Worm (Caenorhabditis elegans) whole organism, L4 larva: Measurements from ENCODE around the gene Y77E11A.16.

Experiments used
- R02D3.7 ChIP-seq: fragments of 150-350 bp; sonication (generic microtip); optimal IDR thresholded peaks from 3 replicates; lab custom pipeline; 2014; ENCODE audit warnings: missing biosample characterization, missing genetic modification characterization
- T26A8.4 ChIP-seq: fragments of 200-800 bp; sonication (Bioruptor generic); IDR thresholded peaks from 2 replicates; pipeline ENCODE4 v1.3.6; 2022; ENCODE audit warnings: missing genetic modification characterization, missing compliant biosample characterization
- Y48G9A.11 ChIP-seq: fragments of 200-800 bp; sonication (Bioruptor generic); IDR thresholded peaks from 2 replicates; pipeline ENCODE4 v1.3.6; 2022; ENCODE audit warnings: missing genetic modification reagents, missing genetic modification characterization, missing compliant biosample characterization
- Y5F2A.4 ChIP-seq: fragments of 200-800 bp; sonication (Bioruptor generic); optimal IDR thresholded peaks from 2 replicates; lab custom pipeline; 2018; ENCODE audit warnings: mild to moderate bottlenecking, missing genetic modification characterization, missing compliant biosample characterization
- ZK337.2 ChIP-seq: fragments of 200-800 bp; sonication (Bioruptor generic); IDR thresholded peaks from 2 replicates; pipeline ENCODE4 v1.3.6; 2022; ENCODE audit warnings: missing genetic modification reagents, missing genetic modification characterization, missing compliant biosample characterization
- aha-1 ChIP-seq: fragments of 150-350 bp; peaks from one replicate; lab custom pipeline; 2014; ENCODE audit warnings: missing biosample characterization, missing genetic modification characterization
- aly-2 ChIP-seq: sonication (generic microtip); optimal IDR thresholded peaks from 2 replicates; lab custom pipeline; 2018; ENCODE audit warnings: missing biosample characterization, missing genetic modification characterization
- ama-1 ChIP-seq: fragments of 150-350 bp; optimal IDR thresholded peaks from 2 replicates; lab custom pipeline; 2014; ENCODE audit warnings: inconsistent platforms, mixed read lengths
- ceh-44 ChIP-seq: fragments of 200-800 bp; sonication (Bioruptor generic); IDR thresholded peaks from 2 replicates; pipeline ENCODE4 v1.3.6; 2022; ENCODE audit warnings: missing genetic modification reagents, missing genetic modification characterization, missing compliant biosample characterization
- ces-1 ChIP-seq: fragments of 150-350 bp; sonication (generic microtip); optimal IDR thresholded peaks from 4 replicates; lab custom pipeline; 2014; ENCODE audit warnings: missing biosample characterization, missing genetic modification reagents, missing genetic modification characterization
- cey-2 ChIP-seq: sonication (generic microtip); optimal IDR thresholded peaks from 3 replicates; lab custom pipeline; 2017; ENCODE audit warnings: missing genetic modification characterization, mild to moderate bottlenecking, missing compliant biosample characterization, antibody characterized with exemption, borderline replicate concordance; ENCODE audit not compliant: insufficient read depth
- daf-8 ChIP-seq: fragments of 200-800 bp; sonication (Bioruptor generic); IDR thresholded peaks from 2 replicates; pipeline ENCODE4 v1.3.6; 2022; ENCODE audit warnings: missing genetic modification characterization, missing compliant biosample characterization
- dmd-6 ChIP-seq: fragments of 200-800 bp; sonication (Bioruptor generic); IDR thresholded peaks from 2 replicates; pipeline ENCODE4 v1.3.6; 2022; ENCODE audit warnings: missing genetic modification reagents, missing genetic modification characterization, missing compliant biosample characterization
- dmd-8 ChIP-seq: fragments of 200-800 bp; sonication (Bioruptor generic); IDR thresholded peaks from 2 replicates; pipeline ENCODE4 v1.3.6; 2022; ENCODE audit warnings: missing genetic modification characterization, missing compliant biosample characterization
- dmd-9 ChIP-seq: fragments of 200-800 bp; sonication (Bioruptor generic); IDR thresholded peaks from 2 replicates; pipeline ENCODE4 v1.3.6; 2022; ENCODE audit warnings: missing genetic modification reagents, missing genetic modification characterization, missing compliant biosample characterization
- duxl-1 ChIP-seq: sonication (generic microtip); optimal IDR thresholded peaks from 2 replicates; lab custom pipeline; 2016; ENCODE audit warnings: mild to moderate bottlenecking, missing genetic modification characterization, moderate library complexity, missing compliant biosample characterization; ENCODE audit not compliant: poor library complexity
- dve-1 ChIP-seq: sonication (generic microtip); optimal IDR thresholded peaks from 2 replicates; lab custom pipeline; 2017; ENCODE audit warnings: antibody characterized with exemption, mild to moderate bottlenecking, missing genetic modification characterization, missing compliant biosample characterization; ENCODE audit not compliant: insufficient read depth
- fos-1 ChIP-seq: fragments of 150-350 bp; optimal IDR thresholded peaks from 2 replicates; lab custom pipeline; 2014; ENCODE audit warnings: missing biosample characterization, missing genetic modification characterization
- hif-1 ChIP-seq, 2 experiments: sonication (generic microtip); optimal IDR thresholded peaks; 2 replicates each; lab custom pipeline; 2016 to 2017; ENCODE audit warnings: missing compliant biosample characterization in 2 of 2, missing genetic modification characterization in 2 of 2, missing genetic modification reagents in 2 of 2, missing genotype in 2 of 2, mild to moderate bottlenecking in 1 of 2
- hmg-1.1 ChIP-seq: fragments of 200-800 bp; sonication (Bioruptor generic); IDR thresholded peaks from 2 replicates; pipeline ENCODE4 v1.3.6; 2022; ENCODE audit warnings: missing genetic modification reagents, missing genetic modification characterization, missing compliant biosample characterization
- lin-13 ChIP-seq: fragments of 150-350 bp; optimal IDR thresholded peaks from 2 replicates; lab custom pipeline; 2014; ENCODE audit warnings: missing biosample characterization, missing genetic modification reagents, missing genetic modification characterization
- lin-39 ChIP-seq: fragments of 150-350 bp; optimal IDR thresholded peaks from 2 replicates; lab custom pipeline; 2014; ENCODE audit warnings: missing biosample characterization, missing genetic modification reagents, missing genetic modification characterization
- lir-3 ChIP-seq: sonication (generic microtip); optimal IDR thresholded peaks from 2 replicates; lab custom pipeline; 2016; ENCODE audit warnings: mild to moderate bottlenecking, missing genetic modification characterization, missing compliant biosample characterization
- lsy-2 ChIP-seq, 2 experiments: fragments of 150-350 bp in 1 of 2; sonication (generic microtip) in 1 of 2; optimal IDR thresholded peaks; 2 replicates each; lab custom pipeline; 2014 to 2017; ENCODE audit warnings: missing biosample characterization in 2 of 2, missing genetic modification characterization in 2 of 2
- mep-1 ChIP-seq: fragments of 150-350 bp; sonication (generic microtip); optimal IDR thresholded peaks from 3 replicates; lab custom pipeline; 2014; ENCODE audit warnings: missing biosample characterization, missing genetic modification characterization
- nhr-10 ChIP-seq: fragments of 150-350 bp; optimal IDR thresholded peaks from 2 replicates; lab custom pipeline; 2014; ENCODE audit warnings: missing biosample characterization, missing genetic modification characterization
- nhr-102 ChIP-seq: sonication (generic microtip); optimal IDR thresholded peaks from 2 replicates; lab custom pipeline; 2016; ENCODE audit warnings: mild to moderate bottlenecking, missing genetic modification characterization, moderate library complexity, missing compliant biosample characterization
- nhr-28 ChIP-seq: fragments of 150-350 bp; optimal IDR thresholded peaks from 2 replicates; lab custom pipeline; 2014; ENCODE audit warnings: missing biosample characterization, missing genetic modification characterization
- nhr-41 ChIP-seq: fragments of 200-800 bp; sonication (Bioruptor generic); IDR thresholded peaks from 2 replicates; pipeline ENCODE4 v1.3.6; 2022; ENCODE audit warnings: missing genetic modification reagents, missing genetic modification characterization, missing compliant biosample characterization
- nhr-76 ChIP-seq: fragments of 150-350 bp; optimal IDR thresholded peaks from 2 replicates; lab custom pipeline; 2014; ENCODE audit warnings: missing biosample characterization, missing genetic modification characterization
- nhr-77 ChIP-seq: fragments of 150-350 bp; optimal IDR thresholded peaks from 2 replicates; lab custom pipeline; 2014; ENCODE audit warnings: missing biosample characterization, missing genetic modification characterization
- pqm-1 ChIP-seq: sonication (generic microtip); optimal IDR thresholded peaks from 2 replicates; lab custom pipeline; 2017; ENCODE audit warnings: missing biosample characterization, missing genetic modification characterization
- sdz-12 ChIP-seq: fragments of 200-800 bp; sonication (Bioruptor generic); optimal IDR thresholded peaks from 2 replicates; lab custom pipeline; 2018; ENCODE audit warnings: mild to moderate bottlenecking, missing genetic modification characterization, missing compliant biosample characterization
- set-16 ChIP-seq: fragments of 200-800 bp; sonication (Bioruptor generic); IDR thresholded peaks from 2 replicates; pipeline ENCODE4 v1.3.6; 2022; ENCODE audit warnings: missing genetic modification reagents, missing genetic modification characterization, missing compliant biosample characterization
- snpc-1.2 ChIP-seq: fragments of 200-800 bp; sonication (Bioruptor generic); IDR thresholded peaks from 2 replicates; pipeline ENCODE4 v1.3.6; 2022; ENCODE audit warnings: missing genetic modification reagents, missing genetic modification characterization, missing compliant biosample characterization
- spr-1 ChIP-seq: sonication (generic microtip); optimal IDR thresholded peaks from 2 replicates; lab custom pipeline; 2016; ENCODE audit warnings: mild to moderate bottlenecking, missing genetic modification characterization, missing compliant biosample characterization
- spr-3 ChIP-seq: fragments of 200-800 bp; sonication (Bioruptor generic); optimal IDR thresholded peaks from 2 replicates; lab custom pipeline; 2018; ENCODE audit warnings: mild to moderate bottlenecking, missing genetic modification characterization, missing compliant biosample characterization
- unc-130 ChIP-seq: sonication (generic microtip); optimal IDR thresholded peaks from 2 replicates; lab custom pipeline; 2016; ENCODE audit warnings: missing genetic modification reagents, missing genetic modification characterization, missing compliant biosample characterization
- unc-62 ChIP-seq, 3 experiments: fragments of 150-350 bp in 1 of 3; sonication (generic microtip); optimal IDR thresholded peaks in 2 of 3; peaks in 1 of 3; 1 replicate in 1 of 3; 2 replicates in 2 of 3; lab custom pipeline; 2014 to 2017; ENCODE audit warnings: missing biosample characterization in 3 of 3, missing genetic modification characterization in 3 of 3, missing genetic modification reagents in 3 of 3, missing genotype in 1 of 3
- zfp-2 ChIP-seq: sonication (generic microtip); optimal IDR thresholded peaks from 2 replicates; lab custom pipeline; 2016; ENCODE audit warnings: mild to moderate bottlenecking, missing genetic modification characterization, missing compliant biosample characterization
- zfp-3 ChIP-seq: fragments of 200-800 bp; sonication (Bioruptor generic); conservative IDR thresholded peaks from 2 replicates; pipeline ENCODE4 v1.3.6; 2022; ENCODE audit warnings: missing genetic modification reagents, missing genetic modification characterization, missing compliant biosample characterization
- zip-2 ChIP-seq: fragments of 150-350 bp; optimal IDR thresholded peaks from 2 replicates; lab custom pipeline; 2014; ENCODE audit warnings: missing biosample characterization, missing genetic modification characterization
- ztf-7 ChIP-seq: fragments of 150-350 bp; optimal IDR thresholded peaks from 2 replicates; lab custom pipeline; 2014; ENCODE audit warnings: missing biosample characterization, missing genetic modification characterization

The Y77E11A.16 gene

ce11 chrIV:1470364-1470763 is 14.9 kb upstream of the Y77E11A.16 start:
- TF ChIP-seq Y48G9A.11 (GFP tag; lab: Robert Waterston, UW) (0 out of 2 replicates have a peak, but pooled peaks have one; percentile 14), nhr-28 (tag; lab: Kevin White, UChicago) (peak; percentile 72), aly-2 (tag; lab: Kevin White, UChicago) (no peak), R02D3.7 (tag; lab: Kevin White, UChicago) (no peak)

ce11 chrIV:1472145-1472544 is 13.1 kb upstream of the Y77E11A.16 start:
- TF ChIP-seq set-16 (GFP tag; lab: Robert Waterston, UW) (peak; percentile 36; the same call in 1 of the 2 replicates), zfp-2 (tag; lab: Kevin White, UChicago) (no peak), nhr-102 (tag; lab: Kevin White, UChicago) (no peak), sdz-12 (GFP tag; lab: Kevin White, UChicago) (no peak)

ce11 chrIV:1475009-1475408 is 10.2 kb upstream of the Y77E11A.16 start, which contains the start of gene Y77E11A.12:
Gene Y77E11A.12 (minus strand): TSS chrIV:1475109.
- TF ChIP-seq aha-1 (tag; lab: Kevin White, UChicago) (peak; percentile 9), ztf-7 (no peak), dmd-8 (GFP tag; lab: Robert Waterston, UW) (no peak), snpc-1.2 (GFP tag; lab: Robert Waterston, UW) (no peak), pqm-1 (tag; lab: Kevin White, UChicago) (no peak)
- TF ChIP-seq, all 104 proteins: peak for 1

- no peak for TF ChIP-seq dmd-6
- TF ChIP-seq ZK337.2 = no peak
- no peak for TF ChIP-seq hmg-1.1 (GFP tag; lab: Robert Waterston, UW)
- no peak for TF ChIP-seq T26A8.4
- TF ChIP-seq Y48G9A.11 (GFP tag; lab: Robert Waterston, UW) = no peak
- no peak for TF ChIP-seq nhr-41 (GFP tag; lab: Robert Waterston, UW)
- no peak for TF ChIP-seq nhr-10 (tag; lab: Kevin White, UChicago)
- no peak for TF ChIP-seq duxl-1 (tag; lab: Kevin White, UChicago)
- TF ChIP-seq dve-1 = no peak
- TF ChIP-seq nhr-77 (tag; lab: Kevin White, UChicago) = no peak
- TF ChIP-seq dmd-9 = no peak
- no peak for TF ChIP-seq cey-2 (tag; lab: Kevin White, UChicago)
- TF ChIP-seq hif-1 (tag; optimal IDR thresholded peaks at IDR 0.05; lab: Kevin White, UChicago) = no peak
- TF ChIP-seq, all 104 proteins: peak for 0
Measured at ce11 chrIV:1478649-1479048, 6.6 kb upstream of the Y77E11A.16 start.

- TF ChIP-seq lin-13 (GFP tag; lab: Kevin White, UChicago) (peak; percentile 15), zip-2 (no peak), unc-62 (GFP tag; optimal IDR thresholded peaks at IDR 0.05 in 1 of 2; lab: Kevin White, UChicago) (peak in 1 of 2 experiments; percentile 75), unc-62 (tag; optimal IDR thresholded peaks at IDR 0.05; lab: Kevin White, UChicago) (no peak), hmg-1.1 (GFP tag; lab: Robert Waterston, UW) (peak; percentile 56), daf-8 (GFP tag; lab: Robert Waterston, UW) (no peak), spr-3 (GFP tag; lab: Kevin White, UChicago) (no peak), unc-130 (no peak), mep-1 (tag; lab: Kevin White, UChicago) (peak; percentile 29), ces-1 (GFP tag; lab: Kevin White, UChicago) (no peak), ama-1 (no peak), lsy-2 (tag; optimal IDR thresholded peaks at IDR 0.05; lab: Kevin White, UChicago) (peak in 1 of 2 experiments; percentile 68), dve-1 (peak; percentile 53), zfp-3 (0 out of 2 replicates have a peak, but pooled peaks have one; percentile 35), ceh-44 (GFP tag; lab: Robert Waterston, UW) (no peak), spr-1 (no peak), lin-39 (tag; lab: Kevin White, UChicago) (no peak), lir-3 (tag; lab: Kevin White, UChicago) (no peak), nhr-76 (tag; lab: Kevin White, UChicago) (no peak), fos-1 (no peak), Y5F2A.4 (GFP tag; lab: Kevin White, UChicago) (no peak)
Measured at ce11 chrIV:1496017-1496678, 10.9 kb downstream of the Y77E11A.16 start, which contains the start of gene npp-20. Gene npp-20 (minus strand): TSS chrIV:1496022.
